Worm (Caenorhabditis elegans) whole organism, midembryonic: ENCODE measurements around the gene Y39A3B.1.

Experiments
- klf-2 ChIP-seq: fragments of 200-800 bp; sonication (Bioruptor generic); conservative IDR thresholded peaks from 2 replicates; pipeline ENCODE4 v1.3.6; 2022; ENCODE audit warnings: missing genetic modification reagents, missing genetic modification characterization, missing compliant biosample characterization
- med-1 ChIP-seq: sonication (generic microtip); optimal IDR thresholded peaks from 2 replicates; lab custom pipeline; 2017; ENCODE audit warnings: missing genetic modification characterization, mild to moderate bottlenecking, missing compliant biosample characterization, antibody characterized with exemption, missing genetic modification reagents; ENCODE audit not compliant: insufficient read depth
- ref-1 ChIP-seq: fragments of 200-800 bp; sonication (Bioruptor generic); conservative IDR thresholded peaks from 2 replicates; pipeline ENCODE4 v1.3.6; 2022; ENCODE audit warnings: missing genetic modification reagents, missing genetic modification characterization, missing compliant biosample characterization
- ztf-23 ChIP-seq: fragments of 200-800 bp; sonication (Bioruptor generic); IDR thresholded peaks from 2 replicates; pipeline ENCODE4 v1.3.6; 2022; ENCODE audit warnings: missing genetic modification reagents, missing genetic modification characterization, missing compliant biosample characterization
- ztf-29 ChIP-seq: fragments of 200-800 bp; sonication (Bioruptor generic); IDR thresholded peaks from 2 replicates; pipeline ENCODE4 v1.3.6; 2022; ENCODE audit warnings: missing genetic modification reagents, missing genetic modification characterization, missing compliant biosample characterization

DNA sequence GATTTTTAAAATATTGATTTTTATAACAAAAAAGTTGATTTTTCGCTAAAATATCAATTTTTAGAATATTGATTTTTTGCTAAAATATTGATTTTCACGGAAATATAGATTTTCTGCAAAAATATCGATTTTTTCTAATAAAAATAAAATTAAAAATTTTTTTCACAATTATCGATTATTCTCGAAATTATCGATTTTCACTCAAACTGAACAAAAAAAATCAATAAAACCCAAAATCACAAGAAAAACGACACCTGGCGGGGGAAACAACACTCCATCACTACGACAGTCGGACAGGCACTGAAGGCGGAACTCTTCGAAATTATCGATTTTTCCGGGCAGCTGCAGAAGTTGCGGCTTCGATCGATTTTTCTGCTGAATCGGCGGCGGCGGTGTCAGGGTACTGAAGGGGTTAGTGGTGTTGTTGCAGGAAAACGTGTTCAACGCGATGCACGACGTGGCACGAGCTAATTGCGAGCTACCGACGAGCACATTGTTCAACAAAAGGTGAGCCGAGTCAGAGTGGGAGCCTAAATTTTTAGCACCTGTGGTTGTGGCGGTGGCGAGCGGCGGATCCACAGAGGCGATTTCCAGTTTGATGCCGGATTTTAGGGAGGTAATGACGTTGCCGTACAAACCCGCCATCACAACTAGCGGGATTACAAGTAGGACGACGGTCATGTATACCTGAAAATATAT is 7.5 kb downstream of the Y39A3B.1 start:
- no peak for TF ChIP-seq ref-1
- TF ChIP-seq ztf-29 = no peak
- no peak for TF ChIP-seq klf-2
- no peak for TF ChIP-seq med-1 (GFP tag; lab: Kevin White, UChicago)
- no peak for TF ChIP-seq ztf-23 (GFP tag; lab: Robert Waterston, UW)
